Worm (Caenorhabditis elegans): ENCODE measurements around the gene col-81.

Gene col-81

DNA sequence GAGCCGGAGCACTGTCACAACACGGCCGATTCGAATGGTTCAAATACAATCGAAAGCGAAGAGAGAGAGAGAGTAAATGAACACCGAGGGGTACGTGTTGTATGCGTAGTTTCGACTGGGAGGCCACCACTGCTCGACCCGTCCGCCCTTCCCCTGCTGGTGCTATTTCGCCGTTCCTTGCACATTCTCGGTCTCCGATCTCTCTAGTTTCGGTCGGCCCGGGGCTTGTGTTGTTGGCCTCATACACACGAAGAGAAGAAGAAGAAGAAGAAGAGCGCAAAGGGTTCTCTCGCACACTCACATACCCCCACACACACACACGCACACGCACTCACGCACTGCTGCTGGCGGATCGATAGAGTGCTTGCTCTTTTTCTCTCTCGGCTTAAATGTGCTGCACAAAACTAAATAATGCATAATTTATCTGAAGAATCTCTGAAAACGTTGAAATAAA lies 29.3 kb upstream of the col-81 start (continued):
- TF ChIP-seq dox-1 (GFP tag; IDR thresholded peaks at IDR 0.05) (peak; percentile 70), pha-4 (tag; optimal IDR thresholded peaks at IDR 0.05) (no peak), snpc-1.3 (tag; optimal IDR thresholded peaks at IDR 0.05; ENCODE audit: insufficient read depth) (peak; percentile 21), Y56A3A.18 (GFP tag; IDR thresholded peaks at IDR 0.05) (peak; percentile 65; the same call in 1 of the 2 replicates), ztf-22 (GFP tag; optimal IDR thresholded peaks at IDR 0.05) (peak; percentile 11), rec-8 (tag; optimal IDR thresholded peaks at IDR 0.05) (no peak), F57A8.1 (GFP tag; optimal IDR thresholded peaks at IDR 0.05) (no peak), nhr-27 (tag; optimal IDR thresholded peaks at IDR 0.05) (no peak), ztf-18 (tag; optimal IDR thresholded peaks at IDR 0.05) (peak; percentile 52), Y95B8A.8 (GFP tag; IDR thresholded peaks at IDR 0.05) (no peak), Y79H2A.3 (GFP tag; conservative IDR thresholded peaks at IDR 0.05) (no peak), tbx-9 (tag; optimal IDR thresholded peaks at IDR 0.05; ENCODE audit: borderline replicate concordance) (no peak), ztf-6 (GFP tag; IDR thresholded peaks at IDR 0.05) (no peak), tbp1 (GFP tag; optimal IDR thresholded peaks at IDR 0.05) (peak; percentile 52), B0019.2 (GFP tag; conservative IDR thresholded peaks at IDR 0.05) (no peak), lag-1 (GFP tag; IDR thresholded peaks at IDR 0.05) (no peak), nhr-80 (tag; optimal IDR thresholded peaks at IDR 0.05) (peak; percentile 93), chd-7 (tag; optimal IDR thresholded peaks at IDR 0.05) (peak; percentile 1), bed-1 (GFP tag; IDR thresholded peaks at IDR 0.05) (no peak), ekl-4 (GFP tag; IDR thresholded peaks at IDR 0.05) (0 out of 2 replicates have a peak, but pooled peaks have one; percentile 32), lin-26 (GFP tag; IDR thresholded peaks at IDR 0.05) (no peak), atf-7 (tag; optimal IDR thresholded peaks at IDR 0.05) (peak; percentile 4), unc-130 (GFP tag; optimal IDR thresholded peaks at IDR 0.05) (no peak), nfyb-1 (GFP tag; IDR thresholded peaks at IDR 0.05) (no peak), B0336.3 (GFP tag; IDR thresholded peaks at IDR 0.05) (peak; percentile 82), B0035.1 (tag; optimal IDR thresholded peaks at IDR 0.05) (no peak), nfya-2 (GFP tag; IDR thresholded peaks at IDR 0.05) (no peak), madf-6 (GFP tag; IDR thresholded peaks at IDR 0.05) (0 out of 2 replicates have a peak, but pooled peaks have one; percentile 37), C17E4.6 (GFP tag; IDR thresholded peaks at IDR 0.05) (no peak), zim-3 (tag; optimal IDR thresholded peaks at IDR 0.05) (no peak), efl-1 (GFP tag; optimal IDR thresholded peaks at IDR 0.05) (no peak), nhr-179 (tag; optimal IDR thresholded peaks at IDR 0.05) (no peak), ceh-79 (tag; optimal IDR thresholded peaks at IDR 0.05) (no peak), rpc-1 (optimal IDR thresholded peaks at IDR 0.05) (no peak), rpc-1 (tag; optimal IDR thresholded peaks at IDR 0.05) (no peak), Y67H2A.10 (GFP tag; conservative IDR thresholded peaks at IDR 0.05) (0 out of 2 replicates have a peak, but pooled peaks have one; percentile 29), ets-4 (GFP tag; optimal IDR thresholded peaks at IDR 0.05) (peak; percentile 16), attf-5 (GFP tag; optimal IDR thresholded peaks at IDR 0.05) (peak; percentile 85), lsy-27 (tag; optimal IDR thresholded peaks at IDR 0.05; ENCODE audit: borderline replicate concordance, insufficient read depth) (no peak), him-1 (tag; optimal IDR thresholded peaks at IDR 0.05) (no peak), ztf-25 (GFP tag; IDR thresholded peaks at IDR 0.05) (no peak), madf-3 (GFP tag; IDR thresholded peaks at IDR 0.05) (no peak), T07F8.4 (tag; optimal IDR thresholded peaks at IDR 0.05) (no peak), ceh-40 (GFP tag; IDR thresholded peaks at IDR 0.05) (no peak), nhr-90 (tag; optimal IDR thresholded peaks at IDR 0.05) (no peak), F33H1.4 (GFP tag; IDR thresholded peaks at IDR 0.05) (no peak), ccch-3 (GFP tag; optimal IDR thresholded peaks at IDR 0.05) (no peak), dpl-1 (GFP tag; optimal IDR thresholded peaks at IDR 0.05) (no peak), athp-1 (tag; optimal IDR thresholded peaks at IDR 0.05) (peak; percentile 14)
